Worm (Caenorhabditis elegans) whole organism, late embryonic: ENCODE data around the gene mtch-1.

Experiments used
- ahr-1 ChIP-seq: sonication (generic microtip); optimal IDR thresholded peaks from 2 replicates; lab custom pipeline; 2016; ENCODE audit warnings: missing genetic modification characterization, missing compliant biosample characterization
- elt-2 ChIP-seq: sonication (generic microtip); optimal IDR thresholded peaks from 2 replicates; lab custom pipeline; 2016; ENCODE audit warnings: missing genetic modification reagents, missing genetic modification characterization, missing compliant biosample characterization
- rnt-1 ChIP-seq: sonication (generic microtip); optimal IDR thresholded peaks from 2 replicates; lab custom pipeline; 2016; ENCODE audit warnings: missing genetic modification characterization, missing compliant biosample characterization

DNA sequence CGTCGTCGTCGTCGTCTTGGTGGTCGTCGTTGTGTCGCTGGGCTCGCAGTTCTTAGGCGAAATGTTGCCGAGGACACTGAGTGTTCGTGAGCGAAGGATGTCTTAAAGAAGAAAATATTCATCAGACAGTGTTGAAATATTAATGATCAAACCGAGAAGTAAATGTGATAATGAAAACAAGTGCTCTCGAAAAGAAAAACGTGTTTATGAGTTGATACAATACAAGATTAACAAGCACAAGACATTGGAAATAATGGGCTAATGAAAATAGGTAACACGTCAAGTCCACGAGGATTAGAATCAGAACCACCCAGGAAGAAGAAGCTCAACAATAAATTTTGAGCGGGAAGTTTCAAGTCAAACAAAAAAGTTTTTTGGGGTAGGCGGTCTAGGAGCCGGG lies 38.0 kb upstream of the mtch-1 start, which contains the start of gene K02A2.5:
- TF ChIP-seq elt-2 (tag; lab: Kevin White, UChicago) = no peak
- no peak for TF ChIP-seq ahr-1 (tag; lab: Kevin White, UChicago)
- TF ChIP-seq rnt-1 (tag; lab: Kevin White, UChicago) = no peak
